Fruit fly (Drosophila melanogaster): Measurements from ENCODE around the gene CG33257.

The CG33257 gene

DNA sequence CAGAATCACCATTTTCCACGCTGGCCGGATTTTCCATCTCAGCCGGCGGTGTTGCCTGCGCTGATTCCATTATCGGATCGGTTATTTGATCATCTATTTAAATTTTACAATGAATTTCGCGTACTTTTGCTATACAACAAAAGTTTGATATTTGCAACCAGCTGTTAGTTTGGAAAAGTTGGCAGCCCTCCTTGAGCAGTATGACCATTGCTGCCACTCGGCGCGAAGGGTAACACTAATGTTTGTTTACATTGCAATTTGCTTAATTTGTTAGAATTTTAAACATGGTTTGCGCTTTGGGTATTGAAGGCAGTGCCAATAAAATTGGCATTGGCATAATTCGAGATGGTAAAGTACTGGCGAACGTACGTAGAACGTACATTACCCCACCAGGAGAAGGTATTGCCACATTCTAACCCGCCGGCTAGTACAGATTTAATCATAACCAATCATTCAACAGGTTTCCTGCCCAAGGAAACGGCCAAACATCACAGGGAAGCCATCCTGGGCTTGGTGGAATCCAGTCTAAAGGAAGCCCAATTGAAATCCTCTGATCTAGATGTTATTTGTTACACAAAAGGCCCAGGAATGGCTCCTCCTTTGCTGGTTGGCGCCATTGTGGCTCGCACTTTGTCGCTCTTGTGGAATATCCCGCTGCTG lies 5.8 kb downstream of the CG33257 start, which contains the start of the genes Golgin104 and Tcs3 (continued):
- TF ChIP-seq otp (GFP tag; IDR thresholded peaks at IDR 0.05) = 0 out of 3 replicates have a peak, but pooled peaks have one; percentile 21
- no peak for TF ChIP-seq CG18476 (GFP tag; optimal IDR thresholded peaks at IDR 0.05)
- no peak for TF ChIP-seq esg (GFP tag; conservative IDR thresholded peaks at IDR 0.05)
- no peak for TF ChIP-seq CG10209 (GFP tag; optimal IDR thresholded peaks at IDR 0.05)
- TF ChIP-seq CG3065 (GFP tag; optimal IDR thresholded peaks at IDR 0.05) = no peak
- TF ChIP-seq Mad (GFP tag; optimal IDR thresholded peaks at IDR 0.05) = no peak
- TF ChIP-seq Dll (GFP tag; IDR thresholded peaks at IDR 0.05; ENCODE audit: partially characterized antibody) = peak; percentile 38; the same call in 1 of the 4 replicates
- peak; percentile 8 for TF ChIP-seq nmo (GFP tag; optimal IDR thresholded peaks at IDR 0.05)
- TF ChIP-seq phol (tag; optimal IDR thresholded peaks at IDR 0.05) = peak; percentile 4
- TF ChIP-seq CG34376 (GFP tag; optimal IDR thresholded peaks at IDR 0.05) = no peak
- peak; percentile 49; the same call in 1 of the 3 replicates for TF ChIP-seq CG34422 (GFP tag; IDR thresholded peaks at IDR 0.05)
- no peak for TF ChIP-seq bcd (GFP tag; optimal IDR thresholded peaks at IDR 0.05)
- peak; percentile 36 for TF ChIP-seq CG15514 (GFP tag; optimal IDR thresholded peaks at IDR 0.05)
- TF ChIP-seq exex (tag; optimal IDR thresholded peaks at IDR 0.05) = peak; percentile 8
- TF ChIP-seq D19A (tag; optimal IDR thresholded peaks at IDR 0.05) = no peak
- peak; percentile 26 for TF ChIP-seq Ets97D (GFP tag; optimal IDR thresholded peaks at IDR 0.05)
- TF ChIP-seq kah (GFP tag; optimal IDR thresholded peaks at IDR 0.05) = peak; percentile 52
- TF ChIP-seq CG14710 (tag; optimal IDR thresholded peaks at IDR 0.05) = peak; percentile 30

DNA sequence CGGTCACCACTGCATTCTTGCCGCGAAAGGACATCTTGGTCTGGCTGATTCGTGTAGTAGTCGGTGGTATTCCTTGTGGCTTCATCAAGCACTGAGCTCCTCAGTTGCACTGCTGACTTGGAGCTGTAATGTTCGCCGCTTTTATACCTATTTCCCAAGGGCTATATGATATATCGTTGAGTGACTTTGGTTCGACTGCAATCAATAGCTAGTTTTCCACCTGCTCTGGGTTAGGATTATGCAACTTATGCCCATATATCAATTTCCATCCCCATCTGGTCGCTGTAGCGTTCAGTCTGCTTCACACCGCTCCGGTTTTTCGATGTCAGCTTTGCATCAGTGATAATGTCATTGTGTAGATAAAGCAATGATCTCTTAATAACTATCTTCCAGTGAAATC lies 8.1 kb downstream of the CG33257 start, which contains the start of gene Pdh:
TSS of gene Pdh (minus strand) at position 101 of the 400 bp plus-strand sequence.
- TF ChIP-seq CG34224 (GFP tag; IDR thresholded peaks at IDR 0.05; ENCODE audit: partially characterized antibody) = no peak
- TF ChIP-seq Pdp1 (GFP tag; optimal IDR thresholded peaks at IDR 0.05) = peak in 1 of 2 experiments; percentile 0
- TF ChIP-seq CG30431 (GFP tag; optimal IDR thresholded peaks at IDR 0.05) = no peak
- TF ChIP-seq Med (GFP tag) = peak; percentile 57

DNA sequence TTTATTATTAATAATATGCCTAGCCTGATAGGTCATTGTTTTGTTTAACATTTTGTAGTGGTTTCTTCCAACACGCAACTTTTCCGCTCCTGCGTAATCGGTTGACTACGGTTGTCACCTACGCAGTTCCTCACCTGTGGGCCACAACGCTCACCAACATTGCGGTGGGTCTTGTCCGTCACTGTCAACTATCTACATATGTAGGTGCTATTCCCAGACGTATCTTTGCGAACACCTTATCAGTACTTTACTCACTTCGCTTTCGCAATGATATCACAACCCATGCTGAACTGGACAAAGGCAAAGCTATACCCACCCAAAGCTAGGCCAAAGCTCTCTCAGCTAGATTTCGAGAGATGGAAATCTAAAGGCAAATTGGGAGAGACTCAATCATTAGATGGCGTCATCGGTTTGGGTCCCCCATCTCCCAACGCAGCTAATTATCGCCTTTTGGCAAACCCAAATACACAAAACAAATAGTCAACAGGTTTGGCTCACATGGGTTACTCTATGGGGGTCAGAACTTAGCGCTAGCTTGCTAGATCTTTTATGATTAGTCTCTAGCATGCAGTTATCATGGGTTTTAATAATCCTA lies 10.1 kb downstream of the CG33257 start:
- TF ChIP-seq Meics (GFP tag; optimal IDR thresholded peaks at IDR 0.05) = peak; percentile 25
- peak; percentile 48 for TF ChIP-seq schlank (tag; optimal IDR thresholded peaks at IDR 0.05)
- no peak for TF ChIP-seq CG8924 (tag; optimal IDR thresholded peaks at IDR 0.05)
- TF ChIP-seq HmgD (GFP tag; optimal IDR thresholded peaks at IDR 0.05) = no peak
- TF ChIP-seq exex (tag; optimal IDR thresholded peaks at IDR 0.05) = peak; percentile 87
- TF ChIP-seq CG15514 (GFP tag; optimal IDR thresholded peaks at IDR 0.05) = peak; percentile 48
- no peak for TF ChIP-seq CG9437 (GFP tag; optimal IDR thresholded peaks at IDR 0.05)
- no peak for TF ChIP-seq nerfin-2 (GFP tag; IDR thresholded peaks at IDR 0.05; ENCODE audit: partially characterized antibody)
- peak; percentile 11 for TF ChIP-seq CG10543 (GFP tag; optimal IDR thresholded peaks at IDR 0.05)
- no peak for TF ChIP-seq CG10366 (GFP tag; IDR thresholded peaks at IDR 0.05)
- 0 out of 3 replicates have a peak, but pooled peaks have one; percentile 25 for TF ChIP-seq z (GFP tag; IDR thresholded peaks at IDR 0.05)
- no peak for TF ChIP-seq slou (GFP tag; optimal IDR thresholded peaks at IDR 0.05)
- no peak for TF ChIP-seq lmd (GFP tag; IDR thresholded peaks at IDR 0.05)
- 0 out of 3 replicates have a peak, but pooled peaks have one; percentile 24 for TF ChIP-seq CG11695 (GFP tag; IDR thresholded peaks at IDR 0.05)
- TF ChIP-seq Atf6 (GFP tag; IDR thresholded peaks at IDR 0.05) = peak; percentile 50; the same call in 1 of the 2 replicates
- TF ChIP-seq Gsc (GFP tag; IDR thresholded peaks at IDR 0.05) = no peak
- TF ChIP-seq run (tag; optimal IDR thresholded peaks at IDR 0.05) = no peak
- peak; percentile 8 for TF ChIP-seq PHDP (tag; optimal IDR thresholded peaks at IDR 0.05)
- peak; percentile 74 for TF ChIP-seq CG31224 (GFP tag; IDR thresholded peaks at IDR 0.05)
- no peak for TF ChIP-seq pros (GFP tag; optimal IDR thresholded peaks at IDR 0.05)
- TF ChIP-seq GATAe (GFP tag; conservative IDR thresholded peaks at IDR 0.05) = 0 out of 2 replicates have a peak, but pooled peaks have one; percentile 15
- TF ChIP-seq B-H2 (GFP tag; optimal IDR thresholded peaks at IDR 0.05) = peak; percentile 46
- TF ChIP-seq Trl (optimal IDR thresholded peaks at IDR 0.05) = peak in 1 of 2 experiments; percentile 53
- TF ChIP-seq Trl (GFP tag; optimal IDR thresholded peaks at IDR 0.05) = no peak
- no peak for TF ChIP-seq CG13775 (GFP tag; optimal IDR thresholded peaks at IDR 0.05)
- TF ChIP-seq rib (GFP tag; IDR thresholded peaks at IDR 0.05) = 0 out of 2 replicates have a peak, but pooled peaks have one; percentile 14
